Fruit fly (Drosophila melanogaster) whole organism, embryonic: ENCODE measurements around the gene CBP.
A peak's percentile ranks its signal among the peaks of the same experiment; 100 is the strongest.

ENCODE experiments used
- CG10267 ChIP-seq: fragments of 200-800 bp; sonication (Bioruptor generic); optimal IDR thresholded peaks from 2 replicates; lab custom pipeline; 2018; ENCODE audit warnings: missing biosample characterization, mild to moderate bottlenecking, missing genetic modification characterization, moderate library complexity
- CG10366 ChIP-seq: fragments of 200-800 bp; sonication (Bioruptor generic); IDR thresholded peaks from 2 replicates; pipeline ENCODE4 v1.3.6; 2022; ENCODE audit warnings: missing biosample characterization, missing genetic modification characterization
- CG11504 ChIP-seq: fragments of 200-800 bp; sonication (Bioruptor generic); optimal IDR thresholded peaks from 3 replicates; lab custom pipeline; 2019; ENCODE audit warnings: missing biosample characterization, mild to moderate bottlenecking, missing genetic modification characterization, moderate library complexity
- CG12219 ChIP-seq: fragments of 200-800 bp; sonication (Bioruptor generic); optimal IDR thresholded peaks from 3 replicates; lab custom pipeline; 2018; ENCODE audit warnings: missing biosample characterization, mild to moderate bottlenecking, missing genetic modification characterization
- CG12659 ChIP-seq: fragments of 200-800 bp; sonication (Bioruptor generic); optimal IDR thresholded peaks from 3 replicates; lab custom pipeline; 2017; ENCODE audit warnings: mild to moderate bottlenecking, missing biosample characterization, missing genetic modification reagents, missing genetic modification characterization
- CG16863 ChIP-seq: fragments of 200-800 bp; sonication (Bioruptor generic); optimal IDR thresholded peaks from 3 replicates; lab custom pipeline; 2016; ENCODE audit warnings: missing biosample characterization, missing genetic modification characterization
- CG30020 ChIP-seq: fragments of 200-800 bp; optimal IDR thresholded peaks from 2 replicates; lab custom pipeline; 2019; ENCODE audit warnings: missing biosample characterization, mild to moderate bottlenecking, missing genetic modification characterization, moderate library complexity
- CG32767 ChIP-seq: fragments of 200-800 bp; sonication (Bioruptor generic); IDR thresholded peaks from 2 replicates; pipeline ENCODE4 v1.3.6; 2022; ENCODE audit warnings: missing biosample characterization, missing genetic modification characterization
- CG32772 ChIP-seq: fragments of 200-800 bp; sonication (Bioruptor generic); IDR thresholded peaks from 2 replicates; pipeline ENCODE4 v1.3.6; 2022; ENCODE audit warnings: missing biosample characterization, missing genetic modification characterization
- CG33557 ChIP-seq: fragments of 200-800 bp; sonication (Bioruptor generic); optimal IDR thresholded peaks from 2 replicates; lab custom pipeline; 2019; ENCODE audit warnings: missing biosample characterization, mild to moderate bottlenecking, missing genetic modification characterization, moderate library complexity
- CG4854 ChIP-seq: fragments of 200-800 bp; sonication (Bioruptor generic); optimal IDR thresholded peaks from 2 replicates; lab custom pipeline; 2016; ENCODE audit warnings: missing biosample characterization, missing genetic modification characterization, inconsistent platforms
- CG6689 ChIP-seq: fragments of 200-800 bp; sonication (Bioruptor generic); IDR thresholded peaks from 2 replicates; pipeline ENCODE4 v1.3.6; 2022; ENCODE audit warnings: missing biosample characterization, missing genetic modification characterization
- CG6791 ChIP-seq: fragments of 200-800 bp; sonication (Bioruptor generic); IDR thresholded peaks from 3 replicates; pipeline ENCODE4 v1.3.6; 2022; ENCODE audit warnings: missing biosample characterization, missing genetic modification characterization; ENCODE audit not compliant: partially characterized antibody
- CG6813 ChIP-seq: fragments of 200-800 bp; sonication (Bioruptor generic); optimal IDR thresholded peaks from 2 replicates; lab custom pipeline; 2017; ENCODE audit warnings: missing biosample characterization, missing genetic modification characterization, mild to moderate bottlenecking, moderate library complexity, missing genetic modification reagents
- CG7963 ChIP-seq: fragments of 200-800 bp; sonication (Bioruptor generic); IDR thresholded peaks from 3 replicates; pipeline ENCODE4 v1.3.6; 2022; ENCODE audit warnings: missing biosample characterization, missing genetic modification characterization; ENCODE audit not compliant: partially characterized antibody
- CG8359 ChIP-seq: fragments of 200-800 bp; sonication (Bioruptor generic); optimal IDR thresholded peaks from 2 replicates; lab custom pipeline; 2017; ENCODE audit warnings: missing biosample characterization, mild to moderate bottlenecking, missing genetic modification characterization, borderline replicate concordance
- D19A ChIP-seq: fragments of 200-800 bp; optimal IDR thresholded peaks from 3 replicates; lab custom pipeline; 2019; ENCODE audit warnings: missing biosample characterization, mild to moderate bottlenecking, missing genetic modification characterization, moderate library complexity
- Dbx ChIP-seq: fragments of 200-800 bp; sonication (Bioruptor generic); IDR thresholded peaks from 3 replicates; pipeline ENCODE4 v1.3.6; 2022; ENCODE audit warnings: missing biosample characterization, missing genetic modification characterization
- Dref ChIP-seq: fragments of 200-800 bp; sonication (Bioruptor generic); IDR thresholded peaks from 2 replicates; pipeline ENCODE4 v1.3.6; 2022; ENCODE audit warnings: missing biosample characterization, missing genetic modification characterization
- Hr78 ChIP-seq, 2 experiments: fragments of 200-800 bp in 1 of 2; fragments of >200 bp in 1 of 2; sonication (Bioruptor generic) in 1 of 2; optimal IDR thresholded peaks; 2 replicates each; lab custom pipeline; 2017 to 2019; ENCODE audit warnings: missing biosample characterization in 2 of 2, missing genetic modification characterization in 2 of 2, mild to moderate bottlenecking in 1 of 2, moderate library complexity in 1 of 2
- Lim3 ChIP-seq: fragments of 200-800 bp; sonication (Bioruptor generic); IDR thresholded peaks from 2 replicates; pipeline ENCODE4 v1.3.6; 2022; ENCODE audit warnings: missing biosample characterization, missing genetic modification characterization
- Med ChIP-seq: fragments of 200-800 bp; sonication (Bioruptor generic); peaks from one replicate; lab custom pipeline; 2016; ENCODE audit warnings: missing biosample characterization, missing genetic modification characterization, mild to moderate bottlenecking, inconsistent platforms, moderate library complexity
- PHDP ChIP-seq: fragments of 200-800 bp; sonication (Bioruptor generic); optimal IDR thresholded peaks from 3 replicates; lab custom pipeline; 2018; ENCODE audit warnings: missing biosample characterization, mild to moderate bottlenecking, missing genetic modification characterization, moderate library complexity
- Ptx1 ChIP-seq: fragments of 200-800 bp; sonication (Bioruptor generic); IDR thresholded peaks from 2 replicates; pipeline ENCODE4 v1.3.6; 2022; ENCODE audit warnings: missing biosample characterization, missing genetic modification characterization
- Stat92E ChIP-seq, 3 experiments: fragments of >200 bp in 2 of 3; fragments of 200-800 bp in 1 of 3; sonication (Bioruptor generic) in 1 of 3; optimal IDR thresholded peaks; 2 replicates each; lab custom pipeline; 2017 to 2019; ENCODE audit warnings: missing biosample characterization in 3 of 3, missing genetic modification characterization in 3 of 3, mild to moderate bottlenecking in 1 of 3, moderate library complexity in 1 of 3
- ash1 ChIP-seq: fragments of 200-800 bp; sonication (Bioruptor generic); optimal IDR thresholded peaks from 2 replicates; lab custom pipeline; 2018; ENCODE audit warnings: missing biosample characterization, mild to moderate bottlenecking, missing genetic modification characterization
- cato ChIP-seq: fragments of 200-800 bp; sonication (Bioruptor generic); optimal IDR thresholded peaks from 2 replicates; lab custom pipeline; 2016; ENCODE audit warnings: missing biosample characterization, missing genetic modification characterization, borderline replicate concordance
- chm ChIP-seq: fragments of 200-800 bp; sonication (Bioruptor generic); IDR thresholded peaks from 2 replicates; pipeline ENCODE4 v1.3.6; 2022; ENCODE audit warnings: missing biosample characterization, missing genetic modification characterization
- corto ChIP-seq: fragments of 200-800 bp; sonication (Bioruptor generic); optimal IDR thresholded peaks from 2 replicates; lab custom pipeline; 2016; ENCODE audit warnings: missing biosample characterization, mild to moderate bottlenecking, missing genetic modification characterization, moderate library complexity
- da ChIP-seq: fragments of 200-800 bp; sonication (Bioruptor generic); optimal IDR thresholded peaks from 2 replicates; lab custom pipeline; 2016; ENCODE audit warnings: missing biosample characterization, missing genetic modification characterization
- dpn ChIP-seq, 2 experiments: fragments of 200-800 bp; sonication (Bioruptor generic); optimal IDR thresholded peaks; 3 replicates each; lab custom pipeline; 2016; ENCODE audit warnings: missing biosample characterization in 2 of 2, missing genetic modification characterization in 2 of 2
- dysf ChIP-seq: fragments of 200-800 bp; sonication (Bioruptor generic); IDR thresholded peaks from 3 replicates; pipeline ENCODE4 v1.3.6; 2022; ENCODE audit warnings: missing biosample characterization, missing genetic modification characterization
- gem ChIP-seq: fragments of 200-800 bp; sonication (Bioruptor generic); optimal IDR thresholded peaks from 2 replicates; lab custom pipeline; 2019; ENCODE audit warnings: missing biosample characterization, mild to moderate bottlenecking, missing genetic modification characterization, moderate library complexity
- ind ChIP-seq: fragments of 200-800 bp; sonication (Bioruptor generic); optimal IDR thresholded peaks from 3 replicates; lab custom pipeline; 2016; ENCODE audit warnings: missing biosample characterization, missing genetic modification characterization
- jumu ChIP-seq: fragments of 200-800 bp; sonication (Bioruptor generic); optimal IDR thresholded peaks from 3 replicates; lab custom pipeline; 2016; ENCODE audit warnings: missing biosample characterization, missing genetic modification characterization
- ken ChIP-seq: fragments of 200-800 bp; sonication (Bioruptor generic); IDR thresholded peaks from 3 replicates; pipeline ENCODE4 v1.3.6; 2022; ENCODE audit warnings: missing biosample characterization, missing genetic modification characterization
- lola ChIP-seq, 3 experiments: fragments of >200 bp in 2 of 3; fragments of 200-800 bp in 1 of 3; sonication (Bioruptor generic) in 1 of 3; optimal IDR thresholded peaks; 2 replicates each; lab custom pipeline; 2017 to 2019; ENCODE audit warnings: missing biosample characterization in 3 of 3, missing genetic modification characterization in 3 of 3, mild to moderate bottlenecking in 1 of 3, moderate library complexity in 1 of 3
- mld ChIP-seq: fragments of 200-800 bp; sonication (Bioruptor generic); IDR thresholded peaks from 3 replicates; pipeline ENCODE4 v1.3.6; 2022; ENCODE audit warnings: missing biosample characterization, missing genetic modification characterization; ENCODE audit not compliant: partially characterized antibody
- pan ChIP-seq, 4 experiments: fragments of >200 bp in 3 of 4; fragments of 200-800 bp in 1 of 4; sonication (Bioruptor generic) in 1 of 4; optimal IDR thresholded peaks in 3 of 4; IDR thresholded peaks in 1 of 4; 2 replicates each; pipeline versions ENCODE4 v1.3.6 to Lab custom; 2017 to 2022; ENCODE audit warnings: missing biosample characterization in 2 of 4, missing genetic modification characterization in 2 of 4, mixed read lengths in 1 of 4
- pfk ChIP-seq: fragments of 200-800 bp; sonication (Bioruptor generic); optimal IDR thresholded peaks from 2 replicates; lab custom pipeline; 2018; ENCODE audit warnings: missing biosample characterization, mild to moderate bottlenecking, missing genetic modification characterization, moderate library complexity
- pita ChIP-seq: fragments of 200-800 bp; sonication (Bioruptor generic); optimal IDR thresholded peaks from 2 replicates; lab custom pipeline; 2017; ENCODE audit warnings: missing biosample characterization, mild to moderate bottlenecking, missing genetic modification characterization
- prd ChIP-seq, 3 experiments: fragments of >200 bp in 2 of 3; fragments of 200-800 bp in 1 of 3; sonication (Bioruptor generic) in 1 of 3; optimal IDR thresholded peaks in 2 of 3; IDR thresholded peaks in 1 of 3; 2 replicates in 2 of 3; 3 replicates in 1 of 3; pipeline versions ENCODE4 v1.3.6 to Lab custom; 2017 to 2022; ENCODE audit warnings: missing biosample characterization in 1 of 3, missing genetic modification characterization in 1 of 3
- sisA ChIP-seq: fragments of 200-800 bp; sonication (Bioruptor generic); IDR thresholded peaks from 2 replicates; pipeline ENCODE4 v1.3.6; 2022; ENCODE audit warnings: missing biosample characterization, missing genetic modification characterization
- tgo ChIP-seq: fragments of 200-800 bp; sonication (Bioruptor generic); IDR thresholded peaks from 3 replicates; pipeline ENCODE4 v1.3.6; 2022; ENCODE audit warnings: missing biosample characterization, missing genetic modification characterization
- tin ChIP-seq: fragments of 200-800 bp; sonication (Bioruptor generic); optimal IDR thresholded peaks from 3 replicates; lab custom pipeline; 2016; ENCODE audit warnings: missing biosample characterization, missing genetic modification characterization
- unpg ChIP-seq: fragments of 200-800 bp; sonication (Bioruptor generic); optimal IDR thresholded peaks from 3 replicates; lab custom pipeline; 2018; ENCODE audit warnings: missing biosample characterization, mild to moderate bottlenecking, missing genetic modification characterization, moderate library complexity
- z ChIP-seq: fragments of 200-800 bp; sonication (Bioruptor generic); IDR thresholded peaks from 3 replicates; pipeline ENCODE4 v1.3.6; 2022; ENCODE audit warnings: missing biosample characterization, missing genetic modification characterization
- zen2 ChIP-seq: fragments of 200-800 bp; sonication (Bioruptor generic); IDR thresholded peaks from 3 replicates; pipeline ENCODE4 v1.3.6; 2022; ENCODE audit warnings: missing biosample characterization, missing genetic modification characterization; ENCODE audit not compliant: partially characterized antibody

Gene CBP

dm6 chrX:7302329-7302728 is 34.8 kb upstream of the CBP start (continued):
- peak; percentile 1 for TF ChIP-seq PHDP (tag; lab: Kevin White, UChicago)
- TF ChIP-seq D19A (tag; lab: Kevin White, UChicago) = no peak
- TF ChIP-seq CG12219 (GFP tag; lab: Kevin White, UChicago) = no peak
- peak; percentile 53 for TF ChIP-seq Med (GFP tag; lab: Kevin White, UChicago)
- peak; percentile 54; the same call in 1 of the 2 replicates for TF ChIP-seq CG6689
- TF ChIP-seq CG6813 (GFP tag; lab: Kevin White, UChicago) = no peak
- no peak for TF ChIP-seq jumu
- peak in 1 of 3 experiments; percentile 55 for TF ChIP-seq lola (GFP tag; optimal IDR thresholded peaks at IDR 0.05; lab: Kevin White, UChicago)
- no peak for TF ChIP-seq CG4854 (GFP tag; lab: Kevin White, UChicago)
- no peak for TF ChIP-seq pfk (GFP tag; lab: Kevin White, UChicago)
- TF ChIP-seq CG16863 (GFP tag; lab: Kevin White, UChicago) = no peak
- TF ChIP-seq ash1 (GFP tag; lab: Kevin White, UChicago) = no peak
- peak; percentile 37; the same call in 2 of the 3 replicates for TF ChIP-seq tgo (GFP tag; lab: Robert Waterston, UW)
- TF ChIP-seq CG8359 (GFP tag; lab: Kevin White, UChicago) = no peak
- TF ChIP-seq CG32767 (GFP tag; lab: Robert Waterston, UW) = no peak; the same call in 1 of the 2 replicates
- TF ChIP-seq pita (GFP tag; lab: Kevin White, UChicago) = no peak
- peak; percentile 45 for TF ChIP-seq sisA (GFP tag; lab: Robert Waterston, UW)
- TF ChIP-seq CG7963 (GFP tag; lab: Robert Waterston, UW) = no peak
- TF ChIP-seq Hr78 (GFP tag; optimal IDR thresholded peaks at IDR 0.05; lab: Kevin White, UChicago) = no peak
- peak in 1 of 2 experiments; percentile 15 for TF ChIP-seq dpn (GFP tag; optimal IDR thresholded peaks at IDR 0.05; lab: Kevin White, UChicago)
- peak; percentile 68 for TF ChIP-seq corto (GFP tag; lab: Kevin White, UChicago)
- no peak for TF ChIP-seq mld
- TF ChIP-seq CG32772 = peak; percentile 54; the same call in 1 of the 2 replicates
- peak; percentile 47; the same call in 1 of the 2 replicates for TF ChIP-seq chm (GFP tag; lab: Robert Waterston, UW)
- peak; percentile 65 for TF ChIP-seq ken (GFP tag; lab: Robert Waterston, UW)
- TF ChIP-seq CG12659 (GFP tag; lab: Kevin White, UChicago) = no peak
- TF ChIP-seq CG11504 (tag; lab: Kevin White, UChicago) = peak; percentile 37
- no peak for TF ChIP-seq Lim3 (GFP tag; lab: Robert Waterston, UW)
- no peak for TF ChIP-seq Stat92E (GFP tag; optimal IDR thresholded peaks at IDR 0.05; lab: Kevin White, UChicago)
- TF ChIP-seq cato (GFP tag; lab: Kevin White, UChicago) = no peak
- TF ChIP-seq CG10267 (tag; lab: Kevin White, UChicago) = peak; percentile 14
- TF ChIP-seq unpg (GFP tag; lab: Kevin White, UChicago) = peak; percentile 48
- TF ChIP-seq da (GFP tag; lab: Kevin White, UChicago) = no peak
- TF ChIP-seq CG6791 (GFP tag; lab: Robert Waterston, UW) = no peak
- no peak for TF ChIP-seq Dbx (GFP tag; lab: Robert Waterston, UW)
- peak; percentile 2 for TF ChIP-seq ind (GFP tag; lab: Kevin White, UChicago)
- TF ChIP-seq gem (tag; lab: Kevin White, UChicago) = peak; percentile 64
- TF ChIP-seq CG10366 (GFP tag; lab: Robert Waterston, UW) = peak; percentile 29; the same call in 1 of the 2 replicates
- peak; percentile 42; the same call in 1 of the 2 replicates for TF ChIP-seq Ptx1
- TF ChIP-seq tin (GFP tag; lab: Kevin White, UChicago) = no peak
- no peak for TF ChIP-seq z (GFP tag; lab: Robert Waterston, UW)
- TF ChIP-seq dysf = peak; percentile 38; the same call in 1 of the 3 replicates
- TF ChIP-seq Dref (GFP tag; lab: Robert Waterston, UW) = no peak
- TF ChIP-seq zen2 (GFP tag; lab: Robert Waterston, UW) = no peak
- TF ChIP-seq CG30020 (tag; lab: Kevin White, UChicago) = no peak
- no peak for TF ChIP-seq prd (optimal IDR thresholded peaks at IDR 0.05; lab: Kevin White, UChicago)
- peak; percentile 65; the same call in 2 of the 3 replicates for TF ChIP-seq prd (GFP tag; IDR thresholded peaks at IDR 0.05; lab: Robert Waterston, UW)
- peak; percentile 45 for TF ChIP-seq CG33557
- TF ChIP-seq pan (optimal IDR thresholded peaks at IDR 0.05; lab: Kevin White, UChicago) = no peak
- peak in 1 of 2 experiments; percentile 39 for TF ChIP-seq pan (GFP tag; optimal IDR thresholded peaks at IDR 0.05 in 1 of 2, IDR thresholded peaks at IDR 0.05 in 1 of 2)
